Worm (Caenorhabditis elegans) whole organism, L4 larva: Measurements from ENCODE around the gene C32D5.4.

Experiments
- F44E2.7 ChIP-seq: fragments of 200-800 bp; sonication (Bioruptor generic); IDR thresholded peaks from 2 replicates; pipeline ENCODE4 v2.1.2; 2022; ENCODE audit warnings: missing genetic modification characterization, missing compliant biosample characterization
- T26A8.4 ChIP-seq: fragments of 200-800 bp; sonication (Bioruptor generic); IDR thresholded peaks from 2 replicates; pipeline ENCODE4 v1.3.6; 2022; ENCODE audit warnings: missing genetic modification characterization, missing compliant biosample characterization
- Y105C5A.15 ChIP-seq: fragments of 200-800 bp; sonication (Bioruptor generic); IDR thresholded peaks from 2 replicates; pipeline ENCODE4 v1.3.6; 2022; ENCODE audit warnings: missing genetic modification characterization, missing compliant biosample characterization
- Y48G9A.11 ChIP-seq: fragments of 200-800 bp; sonication (Bioruptor generic); IDR thresholded peaks from 2 replicates; pipeline ENCODE4 v1.3.6; 2022; ENCODE audit warnings: missing genetic modification reagents, missing genetic modification characterization, missing compliant biosample characterization
- attf-4 ChIP-seq: sonication (generic microtip); optimal IDR thresholded peaks from 3 replicates; lab custom pipeline; 2017; ENCODE audit warnings: missing biosample characterization, missing genetic modification characterization
- ceh-20 ChIP-seq: fragments of 200-800 bp; sonication (Bioruptor generic); IDR thresholded peaks from 2 replicates; pipeline ENCODE4 v1.3.6; 2022; ENCODE audit warnings: missing genetic modification reagents, missing genetic modification characterization, missing compliant biosample characterization
- ceh-28 ChIP-seq: fragments of 150-350 bp; optimal IDR thresholded peaks from 2 replicates; lab custom pipeline; 2014; ENCODE audit warnings: missing biosample characterization, missing genetic modification reagents, missing genetic modification characterization
- cey-2 ChIP-seq: sonication (generic microtip); optimal IDR thresholded peaks from 3 replicates; lab custom pipeline; 2017; ENCODE audit warnings: missing genetic modification characterization, mild to moderate bottlenecking, missing compliant biosample characterization, antibody characterized with exemption, borderline replicate concordance; ENCODE audit not compliant: insufficient read depth
- daf-12 ChIP-seq: fragments of 150-350 bp; optimal IDR thresholded peaks from 2 replicates; lab custom pipeline; 2014; ENCODE audit warnings: missing biosample characterization, missing genetic modification reagents, missing genetic modification characterization
- daf-16 ChIP-seq, 3 experiments: sonication (generic microtip); optimal IDR thresholded peaks; 2 replicates each; lab custom pipeline; 2016 to 2017; ENCODE audit warnings: missing genetic modification characterization in 3 of 3, missing genetic modification reagents in 3 of 3, mild to moderate bottlenecking in 2 of 3, missing compliant biosample characterization in 2 of 3, missing biosample characterization in 1 of 3, moderate library complexity in 1 of 3
- dmd-6 ChIP-seq: fragments of 200-800 bp; sonication (Bioruptor generic); IDR thresholded peaks from 2 replicates; pipeline ENCODE4 v1.3.6; 2022; ENCODE audit warnings: missing genetic modification reagents, missing genetic modification characterization, missing compliant biosample characterization
- dmd-9 ChIP-seq: fragments of 200-800 bp; sonication (Bioruptor generic); IDR thresholded peaks from 2 replicates; pipeline ENCODE4 v1.3.6; 2022; ENCODE audit warnings: missing genetic modification reagents, missing genetic modification characterization, missing compliant biosample characterization
- dpl-1 ChIP-seq: fragments of 150-350 bp; optimal IDR thresholded peaks from 2 replicates; lab custom pipeline; 2014; ENCODE audit warnings: missing biosample characterization, missing genetic modification reagents, missing genetic modification characterization
- dve-1 ChIP-seq: sonication (generic microtip); optimal IDR thresholded peaks from 2 replicates; lab custom pipeline; 2017; ENCODE audit warnings: antibody characterized with exemption, mild to moderate bottlenecking, missing genetic modification characterization, missing compliant biosample characterization; ENCODE audit not compliant: insufficient read depth
- egl-43 ChIP-seq: fragments of 200-800 bp; sonication (Bioruptor generic); IDR thresholded peaks from 2 replicates; pipeline ENCODE4 v1.3.6; 2022; ENCODE audit warnings: missing genetic modification reagents, missing genetic modification characterization, missing compliant biosample characterization
- hlh-11 ChIP-seq: fragments of 200-800 bp; sonication (Bioruptor generic); optimal IDR thresholded peaks from 2 replicates; lab custom pipeline; 2018; ENCODE audit warnings: mild to moderate bottlenecking, missing genetic modification characterization, missing compliant biosample characterization
- hlh-30 ChIP-seq: sonication (generic microtip); optimal IDR thresholded peaks from 2 replicates; lab custom pipeline; 2017; ENCODE audit warnings: antibody characterized with exemption, mild to moderate bottlenecking, missing genetic modification characterization, missing compliant biosample characterization; ENCODE audit not compliant: insufficient read depth
- lin-29 ChIP-seq: fragments of 200-800 bp; sonication (Bioruptor generic); IDR thresholded peaks from 2 replicates; pipeline ENCODE4 v1.3.6; 2022; ENCODE audit warnings: missing genetic modification reagents, missing genetic modification characterization, missing compliant biosample characterization
- nhr-237 ChIP-seq: sonication (generic microtip); optimal IDR thresholded peaks from 2 replicates; lab custom pipeline; 2017; ENCODE audit warnings: missing biosample characterization, missing genetic modification characterization
- nhr-25 ChIP-seq: sonication (generic microtip); optimal IDR thresholded peaks from 2 replicates; lab custom pipeline; 2017; ENCODE audit warnings: missing genetic modification characterization, mild to moderate bottlenecking, missing compliant biosample characterization, antibody characterized with exemption, moderate library complexity, borderline replicate concordance; ENCODE audit not compliant: insufficient read depth
- nhr-28 ChIP-seq: fragments of 150-350 bp; optimal IDR thresholded peaks from 2 replicates; lab custom pipeline; 2014; ENCODE audit warnings: missing biosample characterization, missing genetic modification characterization
- nhr-41 ChIP-seq: fragments of 200-800 bp; sonication (Bioruptor generic); IDR thresholded peaks from 2 replicates; pipeline ENCODE4 v1.3.6; 2022; ENCODE audit warnings: missing genetic modification reagents, missing genetic modification characterization, missing compliant biosample characterization
- nhr-48 ChIP-seq: sonication (generic microtip); optimal IDR thresholded peaks from 2 replicates; lab custom pipeline; 2016; ENCODE audit warnings: mild to moderate bottlenecking, missing genetic modification characterization, missing compliant biosample characterization
- nhr-6 ChIP-seq: fragments of 150-350 bp; optimal IDR thresholded peaks from 2 replicates; lab custom pipeline; 2014; ENCODE audit warnings: missing biosample characterization, missing genetic modification characterization
- nhr-77 ChIP-seq: fragments of 150-350 bp; optimal IDR thresholded peaks from 2 replicates; lab custom pipeline; 2014; ENCODE audit warnings: missing biosample characterization, missing genetic modification characterization
- php-3 ChIP-seq: fragments of 200-800 bp; sonication (Bioruptor generic); IDR thresholded peaks from 2 replicates; pipeline ENCODE4 v1.3.6; 2022; ENCODE audit warnings: missing genetic modification reagents, missing genetic modification characterization, missing compliant biosample characterization
- pqm-1 ChIP-seq: sonication (generic microtip); optimal IDR thresholded peaks from 2 replicates; lab custom pipeline; 2017; ENCODE audit warnings: missing biosample characterization, missing genetic modification characterization
- snpc-4 ChIP-seq: fragments of 150-350 bp; optimal IDR thresholded peaks from 2 replicates; lab custom pipeline; 2014; ENCODE audit warnings: missing biosample characterization, missing genetic modification characterization
- unc-39 ChIP-seq: sonication (generic microtip); optimal IDR thresholded peaks from 2 replicates; lab custom pipeline; 2017; ENCODE audit warnings: missing biosample characterization, missing genetic modification characterization
- unc-62 ChIP-seq, 3 experiments: fragments of 150-350 bp in 1 of 3; sonication (generic microtip); optimal IDR thresholded peaks in 2 of 3; peaks in 1 of 3; 1 replicate in 1 of 3; 2 replicates in 2 of 3; lab custom pipeline; 2014 to 2017; ENCODE audit warnings: missing biosample characterization in 3 of 3, missing genetic modification characterization in 3 of 3, missing genetic modification reagents in 3 of 3, missing genotype in 1 of 3
- zip-11 ChIP-seq: fragments of 200-800 bp; sonication (Bioruptor generic); IDR thresholded peaks from 2 replicates; pipeline ENCODE4 v1.3.6; 2022; ENCODE audit warnings: missing genetic modification characterization, missing compliant biosample characterization

C32D5.4 gene

DNA sequence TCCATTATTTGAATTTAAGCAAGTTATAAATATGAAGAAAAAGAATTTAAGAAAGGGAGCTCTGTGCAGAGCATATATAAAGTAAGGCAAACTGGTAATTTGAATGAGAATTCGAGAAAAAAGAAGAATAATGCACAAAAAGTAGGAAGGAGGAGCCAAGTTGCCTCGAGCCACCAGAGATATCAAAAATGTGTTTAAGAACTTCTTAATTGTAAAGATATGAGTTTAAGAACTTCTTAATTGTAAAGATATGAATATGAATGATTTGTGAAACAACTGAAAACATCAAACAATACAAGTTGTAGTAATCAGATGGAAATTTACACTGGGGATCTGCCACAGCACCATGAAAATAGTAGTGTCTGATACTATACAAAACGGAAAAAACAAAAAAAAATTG lies 36.0 kb downstream of the C32D5.4 start, which contains the start of gene F13H8.6:
TSS of gene F13H8.6 (minus strand) at position 101 of the 400 bp plus-strand sequence.
- no peak for TF ChIP-seq lin-29 (GFP tag; lab: Robert Waterston, UW)
- peak in 1 of 2 experiments; percentile 69 for TF ChIP-seq unc-62 (GFP tag; optimal IDR thresholded peaks at IDR 0.05 in 1 of 2; lab: Kevin White, UChicago)
- no peak for TF ChIP-seq unc-62 (tag; optimal IDR thresholded peaks at IDR 0.05; lab: Kevin White, UChicago)

DNA sequence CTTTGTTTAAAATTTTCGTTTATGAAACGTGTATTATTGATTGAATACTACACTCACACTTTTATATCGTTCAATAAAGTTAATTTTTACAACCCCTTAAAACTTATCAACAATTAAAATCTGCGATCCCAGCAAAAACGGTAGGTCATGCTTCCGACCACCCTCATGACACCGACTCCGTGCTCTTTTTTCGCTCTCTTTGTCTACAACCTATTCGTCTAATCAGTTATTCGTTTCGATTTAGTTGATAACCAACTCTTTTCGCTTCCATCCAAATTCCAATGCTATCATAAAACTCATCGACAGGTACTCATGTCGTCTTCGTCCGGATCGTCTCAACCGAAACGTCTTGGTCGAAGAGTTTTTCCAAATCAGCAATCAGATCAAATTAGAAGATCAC lies 39.8 kb downstream of the C32D5.4 start, which contains the start of gene F13H8.1:
TSS of gene F13H8.1 (plus strand) at position 311 of the 400 bp plus-strand sequence.
- TF ChIP-seq dmd-6 (GFP tag; lab: Robert Waterston, UW) (peak; percentile 33; the same call in 1 of the 2 replicates), nhr-41 (no peak), nhr-6 (no peak), Y48G9A.11 (GFP tag; lab: Robert Waterston, UW) (no peak), nhr-48 (tag; lab: Kevin White, UChicago) (no peak), php-3 (GFP tag; lab: Robert Waterston, UW) (peak; percentile 64; the same call in 1 of the 2 replicates), ceh-28 (tag; lab: Kevin White, UChicago) (no peak), dpl-1 (GFP tag; lab: Kevin White, UChicago) (no peak), nhr-28 (peak; percentile 56), daf-12 (tag; lab: Kevin White, UChicago) (no peak), T26A8.4 (no peak), daf-16 (GFP tag; optimal IDR thresholded peaks at IDR 0.05; lab: Kevin White, UChicago) (no peak), daf-16 (tag; optimal IDR thresholded peaks at IDR 0.05; lab: Kevin White, UChicago) (peak; percentile 76), unc-39 (tag; lab: Kevin White, UChicago) (no peak), pqm-1 (tag; lab: Kevin White, UChicago) (peak; percentile 63), hlh-11 (tag; lab: Kevin White, UChicago) (peak; percentile 58), nhr-25 (tag; lab: Kevin White, UChicago) (no peak), dve-1 (tag; lab: Kevin White, UChicago) (peak; percentile 64), hlh-30 (tag; lab: Kevin White, UChicago) (peak; percentile 52), F44E2.7 (GFP tag; lab: Robert Waterston, UW) (no peak)

DNA sequence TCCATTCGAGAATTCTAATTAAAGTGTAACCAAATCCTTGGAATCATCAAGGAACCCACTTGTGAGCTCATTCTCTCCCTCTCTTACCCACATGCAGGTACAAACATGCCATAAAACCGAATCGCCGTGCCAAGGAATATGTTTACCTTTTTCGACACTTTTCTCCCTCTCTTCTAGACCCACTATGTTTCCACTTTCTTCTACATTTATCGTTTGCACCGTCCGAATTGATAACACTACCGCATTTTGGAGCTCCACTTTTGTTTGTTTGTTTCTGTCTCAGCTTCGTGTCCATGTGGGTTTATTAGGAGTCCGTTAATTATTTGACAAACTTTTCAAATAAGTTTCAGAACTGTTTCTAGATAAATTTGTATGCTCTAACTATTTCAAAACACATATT lies 41.0 kb downstream of the C32D5.4 start:
- no peak for TF ChIP-seq Y105C5A.15 (GFP tag; lab: Robert Waterston, UW)
- TF ChIP-seq pqm-1 (tag; lab: Kevin White, UChicago), result peak; percentile 59
- peak; percentile 24; the same call in 1 of the 2 replicates for TF ChIP-seq php-3 (GFP tag; lab: Robert Waterston, UW)
- TF ChIP-seq daf-16 (GFP tag; optimal IDR thresholded peaks at IDR 0.05; lab: Kevin White, UChicago), result no peak
- peak; percentile 69 for TF ChIP-seq daf-16 (tag; optimal IDR thresholded peaks at IDR 0.05; lab: Kevin White, UChicago)
- no peak for TF ChIP-seq egl-43 (GFP tag; lab: Robert Waterston, UW)
- peak; percentile 9 for TF ChIP-seq nhr-77 (tag; lab: Kevin White, UChicago)
- TF ChIP-seq attf-4 (tag; lab: Kevin White, UChicago), result no peak
- peak; percentile 45 for TF ChIP-seq nhr-28
- TF ChIP-seq nhr-25 (tag; lab: Kevin White, UChicago), result no peak
- TF ChIP-seq nhr-6, result no peak
- TF ChIP-seq, all 104 proteins: peak for 5

DNA sequence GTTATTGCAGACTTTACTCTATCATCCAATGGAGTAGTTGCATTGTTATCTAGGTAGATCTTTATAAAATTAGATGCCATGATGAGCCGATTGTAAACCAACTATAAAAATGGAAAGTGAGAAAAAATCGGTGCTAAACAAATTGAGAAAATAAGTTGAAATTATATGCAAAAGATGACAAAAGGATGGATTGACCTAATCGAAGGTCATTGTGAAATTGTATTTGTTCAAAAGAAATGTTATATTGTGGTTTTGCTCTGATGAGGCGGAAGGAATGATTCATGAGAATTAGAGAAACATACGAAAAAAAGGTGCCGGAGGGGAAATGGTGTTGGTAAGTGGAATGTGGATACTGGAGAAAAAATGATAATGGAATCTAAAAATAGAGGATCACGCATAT lies 41.9 kb downstream of the C32D5.4 start, which contains the start of gene scly-1:
TSS of gene scly-1 (minus strand) at position 101 of the 400 bp plus-strand sequence.
- TF ChIP-seq zip-11 (GFP tag; lab: Robert Waterston, UW), result no peak
- TF ChIP-seq nhr-41, result no peak
- no peak for TF ChIP-seq dmd-9 (GFP tag; lab: Robert Waterston, UW)
- no peak for TF ChIP-seq cey-2 (tag; lab: Kevin White, UChicago)
- TF ChIP-seq Y48G9A.11 (GFP tag; lab: Robert Waterston, UW), result no peak
- no peak for TF ChIP-seq snpc-4 (tag; lab: Kevin White, UChicago)
- TF ChIP-seq T26A8.4, result no peak
- TF ChIP-seq dmd-6 (GFP tag; lab: Robert Waterston, UW), result no peak
- no peak for TF ChIP-seq ceh-20 (GFP tag; lab: Robert Waterston, UW)
- TF ChIP-seq nhr-237 (tag; lab: Kevin White, UChicago), result no peak
- TF ChIP-seq, all 104 proteins: peak for 0
